Fruit fly (Drosophila melanogaster): ENCODE data around the gene Ser6.

Ser6 gene

dm6 chrX:20933459-20933858 is 29.8 kb downstream of the Ser6 start, which contains the start of gene CG11227:
TSS of gene CG11227 (minus strand) at chrX:20933559.
- TF ChIP-seq toe (GFP tag; optimal IDR thresholded peaks at IDR 0.05) (no peak), CG1620 (GFP tag; optimal IDR thresholded peaks at IDR 0.05) (no peak), CG11617 (GFP tag; optimal IDR thresholded peaks at IDR 0.05) (no peak), CG7101 (tag; optimal IDR thresholded peaks at IDR 0.05) (no peak), cic (GFP tag; optimal IDR thresholded peaks at IDR 0.05) (no peak)

- TF ChIP-seq ovo (GFP tag; optimal IDR thresholded peaks at IDR 0.05) (no peak), CG7045 (GFP tag; optimal IDR thresholded peaks at IDR 0.05) (no peak), CG14711 (tag; optimal IDR thresholded peaks at IDR 0.05) (no peak), tj (GFP tag; optimal IDR thresholded peaks at IDR 0.05) (no peak), kay (GFP tag; ENCODE audit: borderline replicate concordance) (no peak), Crg-1 (GFP tag; optimal IDR thresholded peaks at IDR 0.05) (no peak), bab1 (GFP tag; optimal IDR thresholded peaks at IDR 0.05) (no peak), pad (GFP tag; optimal IDR thresholded peaks at IDR 0.05) (no peak), Mnt (GFP tag; optimal IDR thresholded peaks at IDR 0.05) (no peak), CG7101 (tag; optimal IDR thresholded peaks at IDR 0.05) (no peak), toe (GFP tag; optimal IDR thresholded peaks at IDR 0.05) (no peak), cic (GFP tag; optimal IDR thresholded peaks at IDR 0.05) (no peak), CG12768 (GFP tag; optimal IDR thresholded peaks at IDR 0.05) (no peak), CG11617 (GFP tag; optimal IDR thresholded peaks at IDR 0.05) (no peak), Hr96 (GFP tag; optimal IDR thresholded peaks at IDR 0.05) (no peak), cnc (optimal IDR thresholded peaks at IDR 0.05) (no peak), CG1620 (GFP tag; optimal IDR thresholded peaks at IDR 0.05) (no peak)
These were observed 36.4 kb downstream of the Ser6 start, which contains the start of gene shakB for dm6 chrX:20926950-20927349. TSS of gene shakB (minus strand) at chrX:20927050.

- no peak for TF ChIP-seq CG1620 (GFP tag; optimal IDR thresholded peaks at IDR 0.05)
- no peak for TF ChIP-seq tj (GFP tag; optimal IDR thresholded peaks at IDR 0.05)
- TF ChIP-seq Crg-1 (GFP tag; optimal IDR thresholded peaks at IDR 0.05), result no peak
- no peak for TF ChIP-seq CG12768 (GFP tag; optimal IDR thresholded peaks at IDR 0.05)
- no peak for TF ChIP-seq Clk (GFP tag; optimal IDR thresholded peaks at IDR 0.05)
- no peak for TF ChIP-seq CG7101 (tag; optimal IDR thresholded peaks at IDR 0.05)
- TF ChIP-seq kay (GFP tag; ENCODE audit: borderline replicate concordance), result no peak
- TF ChIP-seq bab1 (GFP tag; optimal IDR thresholded peaks at IDR 0.05), result no peak
- TF ChIP-seq CG5204 (GFP tag; optimal IDR thresholded peaks at IDR 0.05), result no peak
- TF ChIP-seq CG14711 (tag; optimal IDR thresholded peaks at IDR 0.05), result no peak
- no peak for TF ChIP-seq toe (GFP tag; optimal IDR thresholded peaks at IDR 0.05)
- no peak for TF ChIP-seq cnc (optimal IDR thresholded peaks at IDR 0.05)
These were observed 37.4 kb downstream of the Ser6 start for dm6 chrX:20925858-20926257.

dm6 chrX:20924951-20925350 is 38.4 kb downstream of the Ser6 start:
- no peak for TF ChIP-seq cic (GFP tag; optimal IDR thresholded peaks at IDR 0.05)
- no peak for TF ChIP-seq CG11617 (GFP tag; optimal IDR thresholded peaks at IDR 0.05)
- TF ChIP-seq toe (GFP tag; optimal IDR thresholded peaks at IDR 0.05), result no peak
- no peak for TF ChIP-seq ovo (GFP tag; optimal IDR thresholded peaks at IDR 0.05)
- TF ChIP-seq Mnt (GFP tag; optimal IDR thresholded peaks at IDR 0.05), result no peak
- no peak for TF ChIP-seq pad (GFP tag; optimal IDR thresholded peaks at IDR 0.05)
- no peak for TF ChIP-seq Crg-1 (GFP tag; optimal IDR thresholded peaks at IDR 0.05)
- TF ChIP-seq CG7045 (GFP tag; optimal IDR thresholded peaks at IDR 0.05), result no peak
- TF ChIP-seq bab1 (GFP tag; optimal IDR thresholded peaks at IDR 0.05), result no peak
- no peak for TF ChIP-seq CG12768 (GFP tag; optimal IDR thresholded peaks at IDR 0.05)
- TF ChIP-seq tj (GFP tag; optimal IDR thresholded peaks at IDR 0.05), result no peak
- no peak for TF ChIP-seq CG33017 (tag; optimal IDR thresholded peaks at IDR 0.05)

dm6 chrX:20923787-20924186 is 39.5 kb downstream of the Ser6 start:
- no peak for TF ChIP-seq Clk (GFP tag; optimal IDR thresholded peaks at IDR 0.05)
- no peak for TF ChIP-seq CG11617 (GFP tag; optimal IDR thresholded peaks at IDR 0.05)
- no peak for TF ChIP-seq pad (GFP tag; optimal IDR thresholded peaks at IDR 0.05)
- TF ChIP-seq toe (GFP tag; optimal IDR thresholded peaks at IDR 0.05), result no peak
- TF ChIP-seq ovo (GFP tag; optimal IDR thresholded peaks at IDR 0.05), result no peak

- TF ChIP-seq Hr96 (GFP tag; optimal IDR thresholded peaks at IDR 0.05) (no peak), tj (GFP tag; optimal IDR thresholded peaks at IDR 0.05) (no peak), CG14711 (tag; optimal IDR thresholded peaks at IDR 0.05) (no peak), ovo (GFP tag; optimal IDR thresholded peaks at IDR 0.05) (no peak), CG33017 (tag; optimal IDR thresholded peaks at IDR 0.05) (no peak), kay (GFP tag; ENCODE audit: borderline replicate concordance) (no peak), CG5204 (GFP tag; optimal IDR thresholded peaks at IDR 0.05) (no peak), CG11617 (GFP tag; optimal IDR thresholded peaks at IDR 0.05) (no peak), CG7101 (tag; optimal IDR thresholded peaks at IDR 0.05) (no peak), Clk (GFP tag; optimal IDR thresholded peaks at IDR 0.05) (no peak), toe (GFP tag; optimal IDR thresholded peaks at IDR 0.05) (no peak)
These were observed 46.9 kb downstream of the Ser6 start for dm6 chrX:20916436-20916835.

Data from whole organism, adult.